Fruit fly (Drosophila melanogaster) whole organism, pupa: ENCODE measurements around the gene fz4.

Source experiments
- CG10348 ChIP-seq: fragments of 200-800 bp; sonication (Bioruptor generic); IDR thresholded peaks from 2 replicates; pipeline ENCODE4 v1.3.6; 2022; ENCODE audit warnings: missing biosample characterization, missing genetic modification characterization
- CG12605 ChIP-seq: fragments of 200-800 bp; sonication (Bioruptor generic); IDR thresholded peaks from 2 replicates; pipeline ENCODE4 v1.3.6; 2022; ENCODE audit warnings: missing biosample characterization, missing genetic modification characterization
- CG13204 ChIP-seq: fragments of 200-800 bp; sonication (Bioruptor generic); optimal IDR thresholded peaks from 2 replicates; lab custom pipeline; 2018; ENCODE audit warnings: missing biosample characterization, mild to moderate bottlenecking, missing genetic modification characterization, moderate library complexity
- CG14655 ChIP-seq: fragments of 200-800 bp; sonication (Bioruptor generic); optimal IDR thresholded peaks from 3 replicates; lab custom pipeline; 2017; ENCODE audit warnings: mild to moderate bottlenecking, missing biosample characterization, missing genetic modification reagents, missing genetic modification characterization
- CG15710 ChIP-seq: fragments of 200-800 bp; sonication (Bioruptor generic); optimal IDR thresholded peaks from 2 replicates; lab custom pipeline; 2018; ENCODE audit warnings: missing biosample characterization, mild to moderate bottlenecking, missing genetic modification characterization, moderate library complexity
- CG17806 ChIP-seq: fragments of 200-800 bp; sonication (Bioruptor generic); optimal IDR thresholded peaks from 2 replicates; lab custom pipeline; 2018; ENCODE audit warnings: missing biosample characterization, mild to moderate bottlenecking, missing genetic modification characterization, moderate library complexity
- CG32121 ChIP-seq: fragments of 200-800 bp; sonication (Bioruptor generic); IDR thresholded peaks from 2 replicates; pipeline ENCODE4 v1.3.6; 2022; ENCODE audit warnings: missing biosample characterization, missing genetic modification characterization
- CG34367 ChIP-seq: fragments of 200-800 bp; sonication (Bioruptor generic); optimal IDR thresholded peaks from 2 replicates; lab custom pipeline; 2018; ENCODE audit warnings: missing biosample characterization, mild to moderate bottlenecking, missing genetic modification characterization
- CG4496 ChIP-seq: fragments of 200-800 bp; sonication (Bioruptor generic); IDR thresholded peaks from 3 replicates; pipeline ENCODE4 v1.3.6; 2022; ENCODE audit warnings: missing biosample characterization, missing genetic modification characterization
- CG8159 ChIP-seq: fragments of 200-800 bp; sonication (Bioruptor generic); optimal IDR thresholded peaks from 3 replicates; lab custom pipeline; 2018; ENCODE audit warnings: missing biosample characterization, mild to moderate bottlenecking, missing genetic modification characterization, moderate library complexity
- CG8301 ChIP-seq: fragments of 200-800 bp; sonication (Bioruptor generic); optimal IDR thresholded peaks from 2 replicates; lab custom pipeline; 2018; ENCODE audit warnings: missing biosample characterization, mild to moderate bottlenecking, missing genetic modification characterization
- CG9948 ChIP-seq: fragments of 200-800 bp; sonication (Bioruptor generic); optimal IDR thresholded peaks from 2 replicates; lab custom pipeline; 2018; ENCODE audit warnings: missing biosample characterization, mild to moderate bottlenecking, missing genetic modification characterization, moderate library complexity
- D1 ChIP-seq: fragments of 200-800 bp; sonication (Bioruptor generic); optimal IDR thresholded peaks from 2 replicates; lab custom pipeline; 2018; ENCODE audit warnings: missing biosample characterization, mild to moderate bottlenecking, missing genetic modification characterization, moderate library complexity
- EcR ChIP-seq: fragments of 200-800 bp; sonication (Bioruptor generic); optimal IDR thresholded peaks from 3 replicates; lab custom pipeline; 2019; ENCODE audit warnings: missing biosample characterization, missing genetic modification characterization, mild to moderate bottlenecking, moderate library complexity, missing genetic modification reagents
- Ets98B ChIP-seq: fragments of 200-800 bp; sonication (Bioruptor generic); IDR thresholded peaks from 2 replicates; pipeline ENCODE4 v1.3.6; 2022; ENCODE audit warnings: missing biosample characterization, missing genetic modification characterization
- Pif1A ChIP-seq: fragments of 200-800 bp; sonication (Bioruptor generic); optimal IDR thresholded peaks from 3 replicates; lab custom pipeline; 2016; ENCODE audit warnings: missing biosample characterization, missing genetic modification characterization
- Pif1B ChIP-seq: fragments of 200-800 bp; sonication (Bioruptor generic); optimal IDR thresholded peaks from 3 replicates; lab custom pipeline; 2016; ENCODE audit warnings: missing biosample characterization, missing genetic modification characterization
- Snoo ChIP-seq: fragments of 200-800 bp; sonication (Bioruptor generic); optimal IDR thresholded peaks from 3 replicates; lab custom pipeline; 2017; ENCODE audit warnings: missing biosample characterization, mild to moderate bottlenecking, missing genetic modification characterization, inconsistent platforms
- fd96Ca ChIP-seq: fragments of 200-800 bp; sonication (Bioruptor generic); IDR thresholded peaks from 3 replicates; pipeline ENCODE4 v1.3.6; 2022; ENCODE audit warnings: missing biosample characterization, missing genetic modification characterization
- gl ChIP-seq: fragments of 200-800 bp; sonication (Bioruptor generic); optimal IDR thresholded peaks from 2 replicates; lab custom pipeline; 2018; ENCODE audit warnings: missing biosample characterization, mild to moderate bottlenecking, missing genetic modification characterization
- rn ChIP-seq: fragments of 200-800 bp; sonication (Bioruptor generic); IDR thresholded peaks from 2 replicates; pipeline ENCODE4 v1.3.6; 2022; ENCODE audit warnings: missing biosample characterization, missing genetic modification characterization

The fz4 gene

dm6 chrX:7101302-7102012, 8.7 kb downstream of the fz4 start:
- TF ChIP-seq Ets98B (peak; percentile 65), CG8301 (tag; lab: Kevin White, UChicago) (peak; percentile 86), gl (tag; lab: Kevin White, UChicago) (peak; percentile 68), D1 (tag; lab: Kevin White, UChicago) (no peak), Snoo (tag; lab: Kevin White, UChicago) (peak; percentile 66), CG32121 (GFP tag; lab: Robert Waterston, UW) (peak; percentile 86), Pif1B (GFP tag; lab: Kevin White, UChicago) (peak; percentile 70), CG34367 (tag; lab: Kevin White, UChicago) (peak; percentile 88), CG10348 (no peak), CG8159 (peak; percentile 88), CG13204 (GFP tag; lab: Kevin White, UChicago) (peak; percentile 84), CG12605 (GFP tag; lab: Robert Waterston, UW) (peak; percentile 88), CG14655 (GFP tag; lab: Kevin White, UChicago) (peak; percentile 88), EcR (GFP tag; lab: Kevin White, UChicago) (peak; percentile 22), Pif1A (GFP tag; lab: Kevin White, UChicago) (peak; percentile 67), CG15710 (tag; lab: Kevin White, UChicago) (peak; percentile 94), CG4496 (GFP tag; lab: Robert Waterston, UW) (peak; percentile 75; the same call in 2 of the 3 replicates), CG9948 (tag; lab: Kevin White, UChicago) (peak; percentile 90), fd96Ca (GFP tag; lab: Robert Waterston, UW) (0 out of 3 replicates have a peak, but pooled peaks have one; percentile 39), CG17806 (peak; percentile 85), rn (GFP tag; lab: Robert Waterston, UW) (peak; percentile 63)

dm6 chrX:7100689-7101088, 9.4 kb downstream of the fz4 start:
- TF ChIP-seq CG13204 (GFP tag; lab: Kevin White, UChicago) (peak; percentile 51), CG8301 (tag; lab: Kevin White, UChicago) (no peak), EcR (GFP tag; lab: Kevin White, UChicago) (peak; percentile 13), gl (tag; lab: Kevin White, UChicago) (peak; percentile 62), fd96Ca (GFP tag; lab: Robert Waterston, UW) (no peak), CG8159 (no peak), CG34367 (tag; lab: Kevin White, UChicago) (peak; percentile 8)

- TF ChIP-seq Ets98B: peak; percentile 4; the same call in 1 of the 2 replicates
- TF ChIP-seq CG9948 (tag; lab: Kevin White, UChicago): no peak
- TF ChIP-seq EcR (GFP tag; lab: Kevin White, UChicago): peak; percentile 23
These were observed 12.2 kb downstream of the fz4 start, which contains the start of gene Sxl for dm6 chrX:7097859-7098303. TSS of gene Sxl (minus strand) at chrX:7098053.

dm6 chrX:7097071-7097858, 12.9 kb downstream of the fz4 start:
- TF ChIP-seq CG4496 (GFP tag; lab: Robert Waterston, UW) (peak; percentile 75; the same call in 2 of the 3 replicates), Ets98B (peak; percentile 8; the same call in 1 of the 2 replicates), CG14655 (GFP tag; lab: Kevin White, UChicago) (peak; percentile 63), Snoo (tag; lab: Kevin White, UChicago) (no peak), D1 (tag; lab: Kevin White, UChicago) (no peak), CG17806 (peak; percentile 6), CG10348 (no peak), Pif1B (GFP tag; lab: Kevin White, UChicago) (peak; percentile 24), rn (GFP tag; lab: Robert Waterston, UW) (no peak; the same call in 1 of the 2 replicates), CG32121 (GFP tag; lab: Robert Waterston, UW) (peak; percentile 9; the same call in 1 of the 2 replicates), CG12605 (GFP tag; lab: Robert Waterston, UW) (peak; percentile 69), CG8159 (peak; percentile 48), Pif1A (GFP tag; lab: Kevin White, UChicago) (peak; percentile 36), CG8301 (tag; lab: Kevin White, UChicago) (peak; percentile 24), EcR (GFP tag; lab: Kevin White, UChicago) (no peak), CG15710 (tag; lab: Kevin White, UChicago) (peak; percentile 22), CG34367 (tag; lab: Kevin White, UChicago) (peak; percentile 49), CG13204 (GFP tag; lab: Kevin White, UChicago) (peak; percentile 24), gl (tag; lab: Kevin White, UChicago) (peak; percentile 30), fd96Ca (GFP tag; lab: Robert Waterston, UW) (peak; percentile 57), CG9948 (tag; lab: Kevin White, UChicago) (peak; percentile 19)

- TF ChIP-seq CG8301 (tag; lab: Kevin White, UChicago) (peak; percentile 67), fd96Ca (GFP tag; lab: Robert Waterston, UW) (peak; percentile 43; the same call in 1 of the 3 replicates), CG12605 (GFP tag; lab: Robert Waterston, UW) (no peak), rn (GFP tag; lab: Robert Waterston, UW) (peak; percentile 57; the same call in 1 of the 2 replicates), CG10348 (no peak), CG34367 (tag; lab: Kevin White, UChicago) (peak; percentile 69), CG14655 (GFP tag; lab: Kevin White, UChicago) (peak; percentile 71), gl (tag; lab: Kevin White, UChicago) (peak; percentile 55), D1 (tag; lab: Kevin White, UChicago) (no peak), CG17806 (peak; percentile 71), CG9948 (tag; lab: Kevin White, UChicago) (peak; percentile 77), CG4496 (GFP tag; lab: Robert Waterston, UW) (peak; percentile 46; the same call in 2 of the 3 replicates), EcR (GFP tag; lab: Kevin White, UChicago) (no peak), Pif1A (GFP tag; lab: Kevin White, UChicago) (peak; percentile 66), Ets98B (no peak), Snoo (tag; lab: Kevin White, UChicago) (peak; percentile 74), Pif1B (GFP tag; lab: Kevin White, UChicago) (no peak), CG15710 (tag; lab: Kevin White, UChicago) (peak; percentile 81), CG13204 (GFP tag; lab: Kevin White, UChicago) (peak; percentile 29), CG32121 (GFP tag; lab: Robert Waterston, UW) (0 out of 2 replicates have a peak, but pooled peaks have one; percentile 21), CG8159 (peak; percentile 85)
These were observed 13.6 kb downstream of the fz4 start for dm6 chrX:7096495-7096995.
